Fruit fly (Drosophila melanogaster) whole organism, prepupa: ENCODE results near the gene CG14401.
A peak's percentile ranks its signal among the peaks of the same experiment; 100 is the strongest.

ENCODE experiments used
- Blimp-1 ChIP-seq: fragments of 200-800 bp; sonication (Bioruptor generic); optimal IDR thresholded peaks from 3 replicates; lab custom pipeline; 2017; ENCODE audit warnings: missing biosample characterization, missing genetic modification characterization, mild to moderate bottlenecking, moderate library complexity, missing genetic modification reagents
- CG10631 ChIP-seq: fragments of 200-800 bp; sonication (Bioruptor generic); optimal IDR thresholded peaks from 2 replicates; lab custom pipeline; 2016; ENCODE audit warnings: missing biosample characterization, missing genetic modification characterization
- CG11294 ChIP-seq: fragments of 200-800 bp; sonication (Bioruptor generic); IDR thresholded peaks from 2 replicates; pipeline ENCODE4 v1.3.6; 2022; ENCODE audit warnings: missing biosample characterization, missing genetic modification characterization
- CG11902 ChIP-seq: fragments of 200-800 bp; sonication (Bioruptor generic); optimal IDR thresholded peaks from 3 replicates; lab custom pipeline; 2016; ENCODE audit warnings: missing biosample characterization, missing genetic modification characterization
- CG15336 ChIP-seq: fragments of 200-800 bp; sonication (Bioruptor generic); IDR thresholded peaks from 2 replicates; pipeline ENCODE4 v1.3.6; 2022; ENCODE audit warnings: missing biosample characterization, missing genetic modification characterization
- CG16779 ChIP-seq: fragments of 200-800 bp; sonication (Bioruptor generic); optimal IDR thresholded peaks from 3 replicates; lab custom pipeline; 2017; ENCODE audit warnings: missing biosample characterization, mild to moderate bottlenecking, missing genetic modification characterization
- CG3032 ChIP-seq: fragments of 200-800 bp; optimal IDR thresholded peaks from 2 replicates; lab custom pipeline; 2019; ENCODE audit warnings: missing biosample characterization, mild to moderate bottlenecking, missing genetic modification characterization, moderate library complexity
- CG31627 ChIP-seq: fragments of 200-800 bp; sonication (Bioruptor generic); optimal IDR thresholded peaks from 3 replicates; lab custom pipeline; 2016; ENCODE audit warnings: missing biosample characterization, missing genetic modification characterization
- CG32006 ChIP-seq: fragments of 200-800 bp; sonication (Bioruptor generic); optimal IDR thresholded peaks from 3 replicates; lab custom pipeline; 2017; ENCODE audit warnings: missing biosample characterization, mild to moderate bottlenecking, missing genetic modification characterization
- CG34406 ChIP-seq: fragments of 200-800 bp; sonication (Bioruptor generic); optimal IDR thresholded peaks from 3 replicates; lab custom pipeline; 2016; ENCODE audit warnings: missing biosample characterization, missing genetic modification characterization
- CG3919 ChIP-seq: fragments of 200-800 bp; sonication (Bioruptor generic); optimal IDR thresholded peaks from 3 replicates; lab custom pipeline; 2016; ENCODE audit warnings: missing biosample characterization, missing genetic modification characterization
- CG4318 ChIP-seq: fragments of 200-800 bp; sonication (Bioruptor generic); optimal IDR thresholded peaks from 3 replicates; lab custom pipeline; 2017; ENCODE audit warnings: missing biosample characterization, mild to moderate bottlenecking, missing genetic modification characterization
- CG6163 ChIP-seq: fragments of 200-800 bp; sonication (Bioruptor generic); IDR thresholded peaks from 3 replicates; pipeline ENCODE4 v1.3.6; 2022; ENCODE audit warnings: missing biosample characterization, missing genetic modification characterization
- CG6792 ChIP-seq: fragments of 200-800 bp; sonication (Bioruptor generic); optimal IDR thresholded peaks from 3 replicates; lab custom pipeline; 2016; ENCODE audit warnings: missing biosample characterization, missing genetic modification characterization
- CG6808 ChIP-seq: fragments of 200-800 bp; sonication (Bioruptor generic); optimal IDR thresholded peaks from 3 replicates; lab custom pipeline; 2017; ENCODE audit warnings: missing biosample characterization, missing genetic modification characterization, mild to moderate bottlenecking, moderate library complexity, missing genetic modification reagents
- CG6854 ChIP-seq: fragments of 200-800 bp; sonication (Bioruptor generic); optimal IDR thresholded peaks from 2 replicates; lab custom pipeline; 2017; ENCODE audit warnings: missing biosample characterization, mild to moderate bottlenecking, missing genetic modification characterization
- CG7368 ChIP-seq: fragments of 200-800 bp; sonication (Bioruptor generic); optimal IDR thresholded peaks from 3 replicates; lab custom pipeline; 2016; ENCODE audit warnings: missing biosample characterization, missing genetic modification characterization
- CG8119 ChIP-seq: fragments of 200-800 bp; sonication (Bioruptor generic); IDR thresholded peaks from 3 replicates; pipeline ENCODE4 v1.3.6; 2022; ENCODE audit warnings: missing biosample characterization, missing genetic modification characterization
- CG8319 ChIP-seq: fragments of 200-800 bp; sonication (Bioruptor generic); optimal IDR thresholded peaks from 3 replicates; lab custom pipeline; 2016; ENCODE audit warnings: missing biosample characterization, missing genetic modification characterization
- CG8632 ChIP-seq: fragments of 200-800 bp; sonication (Bioruptor generic); optimal IDR thresholded peaks from 3 replicates; lab custom pipeline; 2016; ENCODE audit warnings: missing biosample characterization, missing genetic modification characterization
- CG9139 ChIP-seq: fragments of 200-800 bp; sonication (Bioruptor generic); optimal IDR thresholded peaks from 3 replicates; lab custom pipeline; 2017; ENCODE audit warnings: missing biosample characterization, mild to moderate bottlenecking, missing genetic modification characterization
- Eip78C ChIP-seq: fragments of 200-800 bp; sonication (Bioruptor generic); peaks from one replicate; lab custom pipeline; 2016; ENCODE audit warnings: missing biosample characterization, missing genetic modification characterization
- Eip93F ChIP-seq: fragments of 200-800 bp; sonication (Bioruptor generic); optimal IDR thresholded peaks from 2 replicates; lab custom pipeline; 2016; ENCODE audit warnings: missing biosample characterization, mild to moderate bottlenecking, missing genetic modification characterization
- Ets21C ChIP-seq: fragments of 200-800 bp; sonication (Bioruptor generic); optimal IDR thresholded peaks from 3 replicates; lab custom pipeline; 2016; ENCODE audit warnings: missing biosample characterization, missing genetic modification characterization
- Ets96B ChIP-seq: fragments of 200-800 bp; optimal IDR thresholded peaks from 2 replicates; lab custom pipeline; 2019; ENCODE audit warnings: missing biosample characterization, mild to moderate bottlenecking, missing genetic modification characterization, moderate library complexity
- Gug ChIP-seq: fragments of 200-800 bp; sonication (Bioruptor generic); IDR thresholded peaks from 2 replicates; pipeline ENCODE4 v1.3.6; 2022; ENCODE audit warnings: missing biosample characterization, missing genetic modification characterization
- Hr38 ChIP-seq: sonication (Bioruptor generic); optimal IDR thresholded peaks from 2 replicates; lab custom pipeline; 2016; ENCODE audit warnings: missing biosample characterization, missing genetic modification characterization
- Hr39 ChIP-seq: fragments of 200-800 bp; sonication (Bioruptor generic); optimal IDR thresholded peaks from 2 replicates; lab custom pipeline; 2016; ENCODE audit warnings: missing biosample characterization, missing genetic modification characterization
- Lpt ChIP-seq: fragments of 200-800 bp; sonication (Bioruptor generic); optimal IDR thresholded peaks from 3 replicates; lab custom pipeline; 2016; ENCODE audit warnings: missing biosample characterization, missing genetic modification characterization
- Met ChIP-seq: fragments of 200-800 bp; sonication (Bioruptor generic); optimal IDR thresholded peaks from 3 replicates; lab custom pipeline; 2016; ENCODE audit warnings: missing biosample characterization, missing genetic modification characterization
- Sox14 ChIP-seq: fragments of 200-800 bp; sonication (Bioruptor generic); optimal IDR thresholded peaks from 3 replicates; lab custom pipeline; 2016; ENCODE audit warnings: missing biosample characterization, missing genetic modification characterization
- Sox15 ChIP-seq: fragments of 200-800 bp; sonication (Bioruptor generic); optimal IDR thresholded peaks from 3 replicates; lab custom pipeline; 2016; ENCODE audit warnings: missing biosample characterization, missing genetic modification characterization
- achi ChIP-seq: fragments of 200-800 bp; sonication (Bioruptor generic); optimal IDR thresholded peaks from 3 replicates; lab custom pipeline; 2016; ENCODE audit warnings: missing biosample characterization, missing genetic modification characterization
- acj6 ChIP-seq: fragments of 200-800 bp; sonication (Bioruptor generic); optimal IDR thresholded peaks from 3 replicates; lab custom pipeline; 2016; ENCODE audit warnings: missing biosample characterization, missing genetic modification characterization
- cyc ChIP-seq: fragments of 200-800 bp; sonication (Bioruptor generic); optimal IDR thresholded peaks from 3 replicates; lab custom pipeline; 2016; ENCODE audit warnings: missing biosample characterization, missing genetic modification characterization
- dac ChIP-seq: fragments of 200-800 bp; sonication (Bioruptor generic); optimal IDR thresholded peaks from 2 replicates; lab custom pipeline; 2017; ENCODE audit warnings: missing biosample characterization, mild to moderate bottlenecking, missing genetic modification characterization
- dsx ChIP-seq: fragments of 200-800 bp; optimal IDR thresholded peaks from 3 replicates; lab custom pipeline; 2019; ENCODE audit warnings: missing biosample characterization, mild to moderate bottlenecking, missing genetic modification characterization, moderate library complexity; ENCODE audit not compliant: poor library complexity, severe bottlenecking
- fd59A ChIP-seq: fragments of 200-800 bp; sonication (Bioruptor generic); optimal IDR thresholded peaks from 2 replicates; lab custom pipeline; 2017; ENCODE audit warnings: missing biosample characterization, mild to moderate bottlenecking, missing genetic modification characterization, missing genetic modification reagents
- fd85E ChIP-seq: fragments of 200-800 bp; sonication (Bioruptor generic); optimal IDR thresholded peaks from 3 replicates; lab custom pipeline; 2016; ENCODE audit warnings: missing biosample characterization, missing genetic modification characterization
- fkh ChIP-seq: fragments of 200-800 bp; sonication (Bioruptor generic); optimal IDR thresholded peaks from 3 replicates; lab custom pipeline; 2017; ENCODE audit warnings: missing biosample characterization, mild to moderate bottlenecking, missing genetic modification characterization, moderate library complexity
- lz ChIP-seq: fragments of 200-800 bp; sonication (Bioruptor generic); optimal IDR thresholded peaks from 3 replicates; lab custom pipeline; 2016; ENCODE audit warnings: missing biosample characterization, missing genetic modification characterization
- net ChIP-seq: fragments of 200-800 bp; sonication (Bioruptor generic); optimal IDR thresholded peaks from 3 replicates; lab custom pipeline; 2016; ENCODE audit warnings: missing biosample characterization, missing genetic modification characterization
- pdm3 ChIP-seq: fragments of 200-800 bp; sonication (Bioruptor generic); optimal IDR thresholded peaks from 3 replicates; lab custom pipeline; 2016; ENCODE audit warnings: missing biosample characterization, missing genetic modification characterization
- salr ChIP-seq, 2 experiments: fragments of 200-800 bp; sonication (Bioruptor generic); optimal IDR thresholded peaks; 3 replicates each; lab custom pipeline; 2016 to 2018; ENCODE audit warnings: missing biosample characterization in 2 of 2, missing genetic modification characterization in 2 of 2, mild to moderate bottlenecking in 1 of 2
- spab ChIP-seq: fragments of 200-800 bp; sonication (Bioruptor generic); optimal IDR thresholded peaks from 2 replicates; lab custom pipeline; 2017; ENCODE audit warnings: missing biosample characterization, mild to moderate bottlenecking, missing genetic modification characterization, missing genetic modification reagents
- ss ChIP-seq, 2 experiments: fragments of 200-800 bp; sonication (Bioruptor generic); optimal IDR thresholded peaks; 2 replicates in 1 of 2; 3 replicates in 1 of 2; lab custom pipeline; 2017 to 2018; ENCODE audit warnings: mild to moderate bottlenecking in 2 of 2, missing biosample characterization in 2 of 2, missing genetic modification characterization in 2 of 2, moderate library complexity in 1 of 2
- svp ChIP-seq: fragments of 200-800 bp; sonication (Bioruptor generic); peaks from one replicate; lab custom pipeline; 2016; ENCODE audit warnings: missing biosample characterization, missing genetic modification characterization
- topi ChIP-seq: fragments of 200-800 bp; sonication (Bioruptor generic); optimal IDR thresholded peaks from 3 replicates; lab custom pipeline; 2016; ENCODE audit warnings: missing biosample characterization, missing genetic modification characterization
- vri ChIP-seq: fragments of 200-800 bp; sonication (Bioruptor generic); optimal IDR thresholded peaks from 3 replicates; lab custom pipeline; 2016; ENCODE audit warnings: missing biosample characterization, mild to moderate bottlenecking, missing genetic modification characterization

CG14401 gene

dm6 chr2L:20915224-20915623 is 45.6 kb downstream of the CG14401 start (continued):
- TF ChIP-seq svp: peak; percentile 76
- peak; percentile 81 for TF ChIP-seq Gug
- TF ChIP-seq CG3919: peak; percentile 71
- peak; percentile 89 for TF ChIP-seq CG15336 (GFP tag; lab: Robert Waterston, UW)
- TF ChIP-seq CG10631: peak; percentile 70
- peak; percentile 60 for TF ChIP-seq CG6808 (GFP tag; lab: Kevin White, UChicago)
- TF ChIP-seq Ets96B (tag; lab: Kevin White, UChicago): peak; percentile 77
- TF ChIP-seq Hr39: peak; percentile 25
- TF ChIP-seq CG4318 (GFP tag; lab: Kevin White, UChicago): peak; percentile 59
- TF ChIP-seq CG9139: peak; percentile 15
- no peak for TF ChIP-seq fkh (GFP tag; lab: Kevin White, UChicago)
- TF ChIP-seq Sox14: peak; percentile 53
- TF ChIP-seq topi: peak; percentile 44
- TF ChIP-seq Blimp-1 (GFP tag; lab: Kevin White, UChicago): no peak
- peak; percentile 54 for TF ChIP-seq CG34406 (GFP tag; lab: Kevin White, UChicago)
- TF ChIP-seq lz (GFP tag; lab: Kevin White, UChicago): peak; percentile 29
- no peak for TF ChIP-seq CG16779 (tag; lab: Kevin White, UChicago)
- peak; percentile 73 for TF ChIP-seq achi (GFP tag; lab: Kevin White, UChicago)
- TF ChIP-seq Eip78C (GFP tag; lab: Kevin White, UChicago): peak; percentile 94
- TF ChIP-seq CG8319 (GFP tag; lab: Kevin White, UChicago): no peak
- TF ChIP-seq ss (GFP tag; optimal IDR thresholded peaks at IDR 0.05; lab: Kevin White, UChicago): peak; percentile 35 to 52
- TF ChIP-seq acj6: peak; percentile 65
- peak; percentile 22 for TF ChIP-seq CG11902
- TF ChIP-seq salr (GFP tag; optimal IDR thresholded peaks at IDR 0.05; lab: Kevin White, UChicago): peak in 1 of 2 experiments; percentile 57
- no peak for TF ChIP-seq Hr38 (GFP tag; lab: Kevin White, UChicago)
- TF ChIP-seq CG3032 (tag; lab: Kevin White, UChicago): peak; percentile 66
- TF ChIP-seq CG31627: peak; percentile 36

DNA sequence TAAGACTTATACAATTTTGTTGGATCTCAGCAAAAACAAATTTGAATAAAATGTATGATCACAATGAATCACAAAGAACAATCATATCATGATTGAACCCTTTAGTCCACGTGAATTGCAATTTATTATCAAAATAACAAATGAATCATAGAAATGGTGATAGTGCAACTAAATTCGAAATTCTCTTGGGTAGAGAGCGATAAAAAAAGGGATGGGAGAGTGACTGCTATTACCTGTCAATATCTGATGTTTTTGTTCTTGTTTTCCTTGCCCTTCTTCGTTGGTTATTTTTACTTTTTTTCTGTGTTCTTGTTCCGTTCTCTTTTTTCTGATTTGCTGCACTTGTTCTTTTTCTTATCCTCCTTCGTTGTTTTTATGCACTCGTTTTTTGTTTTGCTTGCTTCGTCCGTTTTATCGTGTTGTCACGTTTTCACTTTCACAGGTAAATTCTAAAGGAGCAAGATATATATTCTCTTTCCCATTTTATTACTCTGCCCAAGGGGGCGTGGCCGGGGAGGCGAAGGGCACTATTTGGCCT is 47.1 kb downstream of the CG14401 start:
- TF ChIP-seq Eip93F (GFP tag; lab: Kevin White, UChicago): no peak
- TF ChIP-seq Ets21C (GFP tag; lab: Kevin White, UChicago): no peak
- TF ChIP-seq acj6: no peak
- peak in 1 of 2 experiments; percentile 21 for TF ChIP-seq salr (GFP tag; optimal IDR thresholded peaks at IDR 0.05; lab: Kevin White, UChicago)
- peak; percentile 72 for TF ChIP-seq CG3032 (tag; lab: Kevin White, UChicago)
- no peak for TF ChIP-seq CG7368 (GFP tag; lab: Kevin White, UChicago)
- TF ChIP-seq CG11294: no peak
- no peak for TF ChIP-seq CG8119
- TF ChIP-seq CG6854: no peak
- TF ChIP-seq Hr38 (GFP tag; lab: Kevin White, UChicago): no peak
- TF ChIP-seq net: no peak
- no peak for TF ChIP-seq vri (GFP tag; lab: Kevin White, UChicago)
- TF ChIP-seq Blimp-1 (GFP tag; lab: Kevin White, UChicago): peak; percentile 16
- TF ChIP-seq Gug: no peak
- TF ChIP-seq lz (GFP tag; lab: Kevin White, UChicago): no peak
- TF ChIP-seq Eip78C (GFP tag; lab: Kevin White, UChicago): no peak
- no peak for TF ChIP-seq CG4318 (GFP tag; lab: Kevin White, UChicago)
- TF ChIP-seq Sox15 (GFP tag; lab: Kevin White, UChicago): no peak
- TF ChIP-seq CG32006: no peak
- TF ChIP-seq CG6792 (GFP tag; lab: Kevin White, UChicago): no peak
- peak; percentile 68 for TF ChIP-seq dsx (GFP tag; lab: Kevin White, UChicago)
- TF ChIP-seq fd85E (GFP tag; lab: Kevin White, UChicago): no peak
- no peak for TF ChIP-seq CG11902
- TF ChIP-seq fd59A (GFP tag; lab: Kevin White, UChicago): no peak
- TF ChIP-seq dac (GFP tag; lab: Kevin White, UChicago): no peak
- no peak for TF ChIP-seq Met (GFP tag; lab: Kevin White, UChicago)
- TF ChIP-seq Hr39: no peak
- no peak for TF ChIP-seq CG8632 (GFP tag; lab: Kevin White, UChicago)
- no peak for TF ChIP-seq CG15336 (GFP tag; lab: Robert Waterston, UW)
- TF ChIP-seq CG16779 (tag; lab: Kevin White, UChicago): peak; percentile 4
- TF ChIP-seq topi: no peak
- peak; percentile 76 for TF ChIP-seq spab (GFP tag; lab: Kevin White, UChicago)
- peak; percentile 46; the same call in 2 of the 3 replicates for TF ChIP-seq CG6163 (GFP tag; lab: Robert Waterston, UW)
- no peak for TF ChIP-seq Lpt (GFP tag; lab: Kevin White, UChicago)
- no peak for TF ChIP-seq cyc
- TF ChIP-seq ss (GFP tag; optimal IDR thresholded peaks at IDR 0.05; lab: Kevin White, UChicago): peak; percentile 85
- TF ChIP-seq pdm3 (GFP tag; lab: Kevin White, UChicago): no peak
